Worm (Caenorhabditis elegans) whole organism, midembryonic: ENCODE data around the gene F07A11.4.

Experiments used
- T22C8.4 ChIP-seq: fragments of 200-800 bp; sonication (Bioruptor generic); IDR thresholded peaks from 2 replicates; pipeline ENCODE4 v1.3.6; 2022; ENCODE audit warnings: missing genetic modification characterization, missing compliant biosample characterization
- cog-1 ChIP-seq: sonication (generic microtip); optimal IDR thresholded peaks from 2 replicates; lab custom pipeline; 2016; ENCODE audit warnings: missing genetic modification characterization, missing compliant biosample characterization
- klf-2 ChIP-seq: fragments of 200-800 bp; sonication (Bioruptor generic); conservative IDR thresholded peaks from 2 replicates; pipeline ENCODE4 v1.3.6; 2022; ENCODE audit warnings: missing genetic modification reagents, missing genetic modification characterization, missing compliant biosample characterization
- med-1 ChIP-seq: sonication (generic microtip); optimal IDR thresholded peaks from 2 replicates; lab custom pipeline; 2017; ENCODE audit warnings: missing genetic modification characterization, mild to moderate bottlenecking, missing compliant biosample characterization, antibody characterized with exemption, missing genetic modification reagents; ENCODE audit not compliant: insufficient read depth
- ref-1 ChIP-seq: fragments of 200-800 bp; sonication (Bioruptor generic); conservative IDR thresholded peaks from 2 replicates; pipeline ENCODE4 v1.3.6; 2022; ENCODE audit warnings: missing genetic modification reagents, missing genetic modification characterization, missing compliant biosample characterization
- tab-1 ChIP-seq: fragments of 200-800 bp; sonication (Bioruptor generic); IDR thresholded peaks from 2 replicates; pipeline ENCODE4 v1.3.6; 2022; ENCODE audit warnings: missing genetic modification characterization, missing compliant biosample characterization

DNA sequence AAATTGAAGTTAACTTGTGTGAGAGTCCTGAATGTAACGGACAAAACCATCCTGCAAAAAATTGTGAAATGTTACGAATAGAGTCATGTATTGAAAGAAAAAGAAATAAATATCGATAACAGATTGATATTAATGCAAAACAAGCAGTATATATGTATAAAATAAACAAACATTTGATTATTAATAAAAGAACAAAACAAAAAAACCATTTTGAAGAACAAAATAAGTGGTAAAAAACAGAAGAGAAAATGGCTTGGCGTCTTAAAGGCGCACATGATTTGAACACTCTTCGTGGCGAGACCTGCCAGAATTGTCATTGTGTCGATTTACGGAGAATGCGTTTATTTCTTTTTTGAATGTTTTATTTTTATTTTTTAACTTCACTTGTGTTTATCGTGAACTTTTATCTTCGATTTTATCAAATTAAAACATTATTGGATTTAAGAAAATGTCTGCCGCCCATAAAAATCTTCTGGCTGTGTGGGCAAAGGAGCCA lies 51.9 kb downstream of the F07A11.4 start, which contains the start of the genes rad-23 and rpn-12:
- peak; percentile 32 for TF ChIP-seq cog-1 (tag; lab: Kevin White, UChicago)
- no peak for TF ChIP-seq tab-1
- no peak for TF ChIP-seq T22C8.4
- no peak for TF ChIP-seq med-1 (GFP tag; lab: Kevin White, UChicago)
- no peak for TF ChIP-seq klf-2 (GFP tag; lab: Robert Waterston, UW)
- TF ChIP-seq ref-1 (GFP tag; lab: Robert Waterston, UW) = no peak
